Worm (Caenorhabditis elegans) whole organism, late embryonic: ENCODE results near the gene dnj-10.

Experiments
- C38D4.7 ChIP-seq: fragments of 200-800 bp; sonication (Bioruptor generic); optimal IDR thresholded peaks from 2 replicates; lab custom pipeline; 2018; ENCODE audit warnings: mild to moderate bottlenecking, missing genetic modification characterization, moderate library complexity, missing compliant biosample characterization
- F13H6.1 ChIP-seq: sonication (generic microtip); optimal IDR thresholded peaks from 2 replicates; lab custom pipeline; 2016; ENCODE audit warnings: missing genetic modification characterization, missing compliant biosample characterization
- K02D7.2 ChIP-seq: sonication (generic microtip); optimal IDR thresholded peaks from 2 replicates; lab custom pipeline; 2017; ENCODE audit warnings: mild to moderate bottlenecking, missing genetic modification characterization, missing compliant biosample characterization
- K09A11.1 ChIP-seq: sonication (generic microtip); optimal IDR thresholded peaks from 2 replicates; lab custom pipeline; 2017; ENCODE audit warnings: antibody characterized with exemption, mild to moderate bottlenecking, missing genetic modification characterization, missing compliant biosample characterization; ENCODE audit not compliant: insufficient read depth
- T23F11.4 ChIP-seq: fragments of 200-800 bp; sonication (Bioruptor generic); optimal IDR thresholded peaks from 2 replicates; lab custom pipeline; 2018; ENCODE audit warnings: mild to moderate bottlenecking, missing genetic modification characterization, missing compliant biosample characterization
- ama-1 ChIP-seq: fragments of 150-350 bp; optimal IDR thresholded peaks from 2 replicates; lab custom pipeline; 2014
- ceh-14 ChIP-seq: sonication (generic microtip); optimal IDR thresholded peaks from 2 replicates; lab custom pipeline; 2016; ENCODE audit warnings: missing genotype, missing genetic modification characterization, missing compliant biosample characterization
- ceh-18 ChIP-seq: sonication (generic microtip); optimal IDR thresholded peaks from 2 replicates; lab custom pipeline; 2016; ENCODE audit warnings: missing genetic modification characterization, missing compliant biosample characterization
- ceh-19 ChIP-seq: fragments of 200-800 bp; sonication (Bioruptor generic); optimal IDR thresholded peaks from 2 replicates; lab custom pipeline; 2018; ENCODE audit warnings: mild to moderate bottlenecking, missing genetic modification characterization, missing compliant biosample characterization
- ceh-2 ChIP-seq: sonication (generic microtip); optimal IDR thresholded peaks from 2 replicates; lab custom pipeline; 2016; ENCODE audit warnings: missing genotype, missing genetic modification characterization, missing compliant biosample characterization
- ceh-24 ChIP-seq: sonication (generic microtip); optimal IDR thresholded peaks from 2 replicates; lab custom pipeline; 2016; ENCODE audit warnings: mild to moderate bottlenecking, missing genetic modification characterization, missing compliant biosample characterization
- ceh-30 ChIP-seq: fragments of 150-350 bp; optimal IDR thresholded peaks from 2 replicates; lab custom pipeline; 2014; ENCODE audit warnings: missing biosample characterization, missing genetic modification characterization
- ceh-45 ChIP-seq: fragments of 200-800 bp; sonication (Bioruptor generic); IDR thresholded peaks from 2 replicates; pipeline ENCODE4 v1.3.6; 2022; ENCODE audit warnings: missing genetic modification reagents, missing genetic modification characterization, missing compliant biosample characterization
- ceh-48 ChIP-seq: sonication (generic microtip); optimal IDR thresholded peaks from 2 replicates; lab custom pipeline; 2016; ENCODE audit warnings: missing genetic modification characterization, inconsistent platforms, missing compliant biosample characterization
- ceh-9 ChIP-seq: sonication (generic microtip); optimal IDR thresholded peaks from 2 replicates; lab custom pipeline; 2016; ENCODE audit warnings: mild to moderate bottlenecking, missing genetic modification characterization, inconsistent platforms, missing compliant biosample characterization
- che-1 ChIP-seq: sonication (generic microtip); optimal IDR thresholded peaks from 2 replicates; lab custom pipeline; 2016; ENCODE audit warnings: mild to moderate bottlenecking, missing genetic modification characterization, missing compliant biosample characterization
- elt-2 ChIP-seq: sonication (generic microtip); optimal IDR thresholded peaks from 2 replicates; lab custom pipeline; 2016; ENCODE audit warnings: missing genetic modification reagents, missing genetic modification characterization, missing compliant biosample characterization
- elt-4 ChIP-seq: sonication (generic microtip); optimal IDR thresholded peaks from 2 replicates; lab custom pipeline; 2016; ENCODE audit warnings: missing genetic modification characterization, missing compliant biosample characterization
- ets-4 ChIP-seq: sonication (generic microtip); optimal IDR thresholded peaks from 2 replicates; lab custom pipeline; 2016; ENCODE audit warnings: missing genetic modification characterization, missing compliant biosample characterization
- eyg-1 ChIP-seq: sonication (generic microtip); optimal IDR thresholded peaks from 2 replicates; lab custom pipeline; 2016; ENCODE audit warnings: missing genotype, missing genetic modification characterization, missing compliant biosample characterization
- fkh-6 ChIP-seq: sonication (generic microtip); optimal IDR thresholded peaks from 2 replicates; lab custom pipeline; 2016; ENCODE audit warnings: missing genetic modification characterization, missing compliant biosample characterization
- gmeb-2 ChIP-seq: sonication (generic microtip); optimal IDR thresholded peaks from 2 replicates; lab custom pipeline; 2016; ENCODE audit warnings: missing genetic modification characterization, inconsistent platforms, missing compliant biosample characterization
- hlh-6 ChIP-seq: sonication (generic microtip); optimal IDR thresholded peaks from 2 replicates; lab custom pipeline; 2016; ENCODE audit warnings: missing genotype, missing genetic modification characterization, missing compliant biosample characterization
- hlh-8 ChIP-seq: sonication (generic microtip); optimal IDR thresholded peaks from 2 replicates; lab custom pipeline; 2016; ENCODE audit warnings: missing genotype, missing genetic modification characterization, missing compliant biosample characterization
- lim-6 ChIP-seq: sonication (generic microtip); optimal IDR thresholded peaks from 2 replicates; lab custom pipeline; 2016; ENCODE audit warnings: missing genetic modification characterization, missing compliant biosample characterization
- lin-11 ChIP-seq: fragments of 200-800 bp; sonication (Bioruptor generic); optimal IDR thresholded peaks from 2 replicates; lab custom pipeline; 2018; ENCODE audit warnings: mild to moderate bottlenecking, missing genetic modification characterization, missing compliant biosample characterization
- madf-2 ChIP-seq: sonication (generic microtip); optimal IDR thresholded peaks from 2 replicates; lab custom pipeline; 2017; ENCODE audit warnings: missing genetic modification characterization, missing compliant biosample characterization
- mec-3 ChIP-seq: sonication (generic microtip); optimal IDR thresholded peaks from 2 replicates; lab custom pipeline; 2016; ENCODE audit warnings: borderline replicate concordance, missing genetic modification characterization, missing compliant biosample characterization
- nhr-232 ChIP-seq: sonication (generic microtip); optimal IDR thresholded peaks from 2 replicates; lab custom pipeline; 2016; ENCODE audit warnings: missing genetic modification characterization, missing compliant biosample characterization
- npax-4 ChIP-seq: sonication (generic microtip); optimal IDR thresholded peaks from 2 replicates; lab custom pipeline; 2016; ENCODE audit warnings: missing genetic modification characterization, missing compliant biosample characterization
- odd-2 ChIP-seq: sonication (generic microtip); optimal IDR thresholded peaks from 2 replicates; lab custom pipeline; 2017; ENCODE audit warnings: antibody characterized with exemption, mild to moderate bottlenecking, missing genetic modification characterization, missing compliant biosample characterization
- pag-3 ChIP-seq: sonication (generic microtip); optimal IDR thresholded peaks from 2 replicates; lab custom pipeline; 2016; ENCODE audit warnings: missing compliant biosample characterization, missing genetic modification characterization, borderline replicate concordance
- pat-9 ChIP-seq: fragments of 200-800 bp; sonication (Bioruptor generic); optimal IDR thresholded peaks from 2 replicates; lab custom pipeline; 2018; ENCODE audit warnings: mild to moderate bottlenecking, missing genetic modification characterization, moderate library complexity, missing compliant biosample characterization
- pax-1 ChIP-seq: fragments of 150-350 bp; optimal IDR thresholded peaks from 2 replicates; lab custom pipeline; 2014; ENCODE audit warnings: missing biosample characterization, missing genetic modification characterization
- pha-4 ChIP-seq: fragments of 150-350 bp; optimal IDR thresholded peaks from 2 replicates; lab custom pipeline; 2018; ENCODE audit warnings: missing biosample characterization, missing genetic modification reagents, missing genetic modification characterization
- pros-1 ChIP-seq: fragments of 150-350 bp; optimal IDR thresholded peaks from 2 replicates; lab custom pipeline; 2014; ENCODE audit warnings: missing biosample characterization, missing genetic modification reagents, missing genetic modification characterization
- ref-2 ChIP-seq: sonication (generic microtip); optimal IDR thresholded peaks from 2 replicates; lab custom pipeline; 2016; ENCODE audit warnings: missing genetic modification characterization, missing compliant biosample characterization
- rnt-1 ChIP-seq: sonication (generic microtip); optimal IDR thresholded peaks from 2 replicates; lab custom pipeline; 2016; ENCODE audit warnings: missing genetic modification characterization, missing compliant biosample characterization
- sdc-2 ChIP-seq: sonication (generic microtip); optimal IDR thresholded peaks from 2 replicates; lab custom pipeline; 2016; ENCODE audit warnings: missing genotype, missing genetic modification characterization, missing compliant biosample characterization
- sox-2 ChIP-seq: fragments of 200-800 bp; sonication (Bioruptor generic); IDR thresholded peaks from 2 replicates; pipeline ENCODE4 v1.3.6; 2022; ENCODE audit warnings: missing genetic modification reagents, missing genetic modification characterization, missing compliant biosample characterization
- sox-4 ChIP-seq: sonication (generic microtip); optimal IDR thresholded peaks from 2 replicates; lab custom pipeline; 2017; ENCODE audit warnings: mild to moderate bottlenecking, missing genetic modification characterization, inconsistent platforms, missing compliant biosample characterization
- tbx-7 ChIP-seq: sonication (generic microtip); optimal IDR thresholded peaks from 2 replicates; lab custom pipeline; 2016; ENCODE audit warnings: missing genotype, missing genetic modification characterization, missing compliant biosample characterization
- ttx-3 ChIP-seq: sonication (generic microtip); optimal IDR thresholded peaks from 2 replicates; lab custom pipeline; 2016; ENCODE audit warnings: missing genetic modification reagents, missing genetic modification characterization, missing compliant biosample characterization
- unc-3 ChIP-seq, 2 experiments: fragments of 200-800 bp in 1 of 2; sonication (Bioruptor generic) in 1 of 2; sonication (generic microtip) in 1 of 2; conservative IDR thresholded peaks in 1 of 2; optimal IDR thresholded peaks in 1 of 2; 2 replicates each; pipeline versions ENCODE4 v1.3.6 to Lab custom; 2016 to 2022; ENCODE audit warnings: missing compliant biosample characterization in 2 of 2, missing genetic modification characterization in 2 of 2, missing genetic modification reagents in 1 of 2
- unc-86 ChIP-seq: sonication (generic microtip); optimal IDR thresholded peaks from 2 replicates; lab custom pipeline; 2016; ENCODE audit warnings: missing genetic modification characterization, missing compliant biosample characterization
- ztf-16 ChIP-seq: sonication (generic microtip); optimal IDR thresholded peaks from 2 replicates; lab custom pipeline; 2017; ENCODE audit warnings: missing genetic modification characterization, missing compliant biosample characterization

The dnj-10 gene

DNA sequence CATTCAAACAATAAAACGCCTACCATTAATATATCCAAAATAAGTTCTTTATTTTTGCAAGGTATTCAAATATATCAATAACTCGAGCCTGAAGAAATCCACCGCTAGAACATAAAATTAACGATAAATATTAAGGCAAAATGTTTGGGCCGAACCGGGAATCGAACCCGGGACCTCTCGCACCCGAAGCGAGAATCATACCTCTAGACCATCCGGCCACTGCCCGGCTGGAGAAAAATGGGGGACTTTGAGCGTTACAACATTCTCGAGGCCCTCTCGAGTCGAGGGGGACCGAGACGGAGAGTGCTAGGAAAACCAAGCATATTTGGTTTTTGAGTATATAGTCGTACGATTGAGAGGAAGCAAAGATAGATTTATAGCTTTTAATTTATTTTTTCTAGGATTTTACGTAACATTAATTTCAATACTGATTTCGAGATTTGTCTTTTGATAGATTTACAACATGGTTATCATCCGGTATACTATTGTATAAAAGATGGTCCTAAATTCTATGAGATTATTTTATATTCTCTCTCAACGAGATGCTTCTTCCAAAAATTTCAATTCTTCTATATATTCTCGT is 19.4 kb downstream of the dnj-10 start, which contains the start of gene flp-23 (continued):
- TF ChIP-seq T23F11.4 (GFP tag; lab: Kevin White, UChicago): peak; percentile 51
- TF ChIP-seq mec-3 (tag; lab: Kevin White, UChicago): no peak
- TF ChIP-seq ceh-45: no peak
- TF ChIP-seq K09A11.1 (tag; lab: Kevin White, UChicago): peak; percentile 56
- peak; percentile 59 for TF ChIP-seq madf-2
- TF ChIP-seq sdc-2 (tag; lab: Kevin White, UChicago): peak; percentile 53
- TF ChIP-seq pros-1: no peak
- peak; percentile 44 for TF ChIP-seq pat-9 (tag; lab: Kevin White, UChicago)
- peak; percentile 53 for TF ChIP-seq ztf-16 (tag; lab: Kevin White, UChicago)
- peak; percentile 65; the same call in 1 of the 2 replicates for TF ChIP-seq unc-3 (GFP tag; conservative IDR thresholded peaks at IDR 0.05; lab: Robert Waterston, UW)
- peak; percentile 23 for TF ChIP-seq unc-3 (tag; optimal IDR thresholded peaks at IDR 0.05; lab: Kevin White, UChicago)
- TF ChIP-seq rnt-1 (tag; lab: Kevin White, UChicago): peak; percentile 33
- no peak for TF ChIP-seq ama-1 (lab: Kevin White, UChicago)
- TF ChIP-seq K02D7.2 (tag; lab: Kevin White, UChicago): peak; percentile 42
- peak; percentile 6 for TF ChIP-seq ets-4 (tag; lab: Kevin White, UChicago)
- no peak for TF ChIP-seq lim-6
- peak; percentile 60 for TF ChIP-seq hlh-6 (tag; lab: Kevin White, UChicago)
- TF ChIP-seq ceh-24: peak; percentile 10
- TF ChIP-seq F13H6.1 (tag; lab: Kevin White, UChicago): no peak
- TF ChIP-seq eyg-1: peak; percentile 54
- TF ChIP-seq sox-2 (GFP tag; lab: Robert Waterston, UW): peak; percentile 53
- TF ChIP-seq unc-86 (tag; lab: Kevin White, UChicago): peak; percentile 63
- TF ChIP-seq odd-2 (tag; lab: Kevin White, UChicago): no peak
- TF ChIP-seq ttx-3 (tag; lab: Kevin White, UChicago): peak; percentile 57
- peak; percentile 68 for TF ChIP-seq fkh-6 (tag; lab: Kevin White, UChicago)
- no peak for TF ChIP-seq pha-4 (tag; lab: Kevin White, UChicago)
- no peak for TF ChIP-seq hlh-8 (tag; lab: Kevin White, UChicago)
- TF ChIP-seq elt-2 (tag; lab: Kevin White, UChicago): peak; percentile 63
- TF ChIP-seq tbx-7: peak; percentile 16

DNA sequence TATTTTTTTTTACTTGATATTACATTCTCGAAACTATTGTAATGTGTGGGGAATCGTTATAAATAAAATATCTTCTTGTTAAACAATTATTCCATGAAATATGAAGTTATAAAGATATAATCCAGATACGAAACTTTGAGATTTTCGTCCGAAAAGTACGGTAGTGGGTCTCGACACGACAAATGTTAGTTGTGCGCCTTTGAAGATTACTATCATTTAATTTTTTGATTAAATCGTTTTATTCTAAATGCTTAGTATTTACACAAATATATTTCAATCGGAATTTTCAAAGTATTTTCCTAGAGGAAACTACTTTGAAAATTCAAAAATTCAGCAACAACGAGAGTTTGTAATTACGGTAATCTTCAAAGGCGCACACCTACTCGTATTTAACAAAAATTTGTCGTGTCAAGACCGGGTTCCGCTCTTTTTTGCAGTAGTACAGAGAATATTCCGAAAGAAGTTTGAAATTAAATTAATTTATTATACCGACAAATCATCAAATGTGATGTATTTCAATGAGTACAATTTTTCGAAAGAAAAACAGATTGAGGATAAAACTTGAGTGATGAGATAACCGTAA is 21.2 kb downstream of the dnj-10 start:
- no peak for TF ChIP-seq lin-11 (tag; lab: Kevin White, UChicago)
- TF ChIP-seq gmeb-2 (tag; lab: Kevin White, UChicago): no peak
- no peak for TF ChIP-seq ets-4 (tag; lab: Kevin White, UChicago)
- no peak for TF ChIP-seq ceh-19
- TF ChIP-seq nhr-232 (tag; lab: Kevin White, UChicago): no peak
- TF ChIP-seq unc-3 (GFP tag; conservative IDR thresholded peaks at IDR 0.05; lab: Robert Waterston, UW): no peak
- no peak for TF ChIP-seq unc-3 (tag; optimal IDR thresholded peaks at IDR 0.05; lab: Kevin White, UChicago)
- TF ChIP-seq sdc-2 (tag; lab: Kevin White, UChicago): no peak
- TF ChIP-seq npax-4: no peak
- TF ChIP-seq pag-3 (tag; lab: Kevin White, UChicago): no peak
- TF ChIP-seq ceh-2: no peak
- TF ChIP-seq ceh-30 (tag; lab: Kevin White, UChicago): no peak

DNA sequence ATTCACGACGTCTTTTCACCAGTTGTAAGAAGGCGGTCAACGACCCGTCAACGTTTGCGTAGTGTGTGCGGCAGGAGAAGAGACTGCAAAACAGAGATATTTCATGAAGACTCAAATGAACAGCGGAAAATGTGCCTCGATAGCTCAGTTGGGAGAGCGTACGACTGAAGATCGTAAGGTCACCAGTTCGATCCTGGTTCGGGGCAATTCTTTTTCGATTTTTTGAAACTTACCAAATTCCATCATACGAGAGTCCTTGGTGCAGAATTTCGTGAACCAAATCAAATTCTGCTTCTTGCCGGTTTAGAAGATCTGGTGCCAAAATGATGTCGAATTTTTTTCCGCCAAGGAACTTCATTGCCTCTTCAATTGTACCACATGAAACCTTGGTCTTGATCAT is 22.0 kb downstream of the dnj-10 start:
- no peak for TF ChIP-seq ceh-9 (tag; lab: Kevin White, UChicago)
- no peak for TF ChIP-seq rnt-1 (tag; lab: Kevin White, UChicago)
- TF ChIP-seq pax-1 (tag; lab: Kevin White, UChicago): no peak
- TF ChIP-seq elt-2 (tag; lab: Kevin White, UChicago): peak; percentile 25
- TF ChIP-seq ceh-14 (tag; lab: Kevin White, UChicago): peak; percentile 5
- TF ChIP-seq ceh-18 (tag; lab: Kevin White, UChicago): peak; percentile 47
- no peak for TF ChIP-seq ceh-48 (tag; lab: Kevin White, UChicago)
- no peak for TF ChIP-seq ceh-45
- TF ChIP-seq gmeb-2 (tag; lab: Kevin White, UChicago): peak; percentile 53
- TF ChIP-seq ref-2 (tag; lab: Kevin White, UChicago): no peak
- peak; percentile 45 for TF ChIP-seq che-1 (tag; lab: Kevin White, UChicago)
- peak; percentile 46; the same call in 1 of the 2 replicates for TF ChIP-seq unc-3 (GFP tag; conservative IDR thresholded peaks at IDR 0.05; lab: Robert Waterston, UW)
- no peak for TF ChIP-seq unc-3 (tag; optimal IDR thresholded peaks at IDR 0.05; lab: Kevin White, UChicago)
- no peak for TF ChIP-seq eyg-1
- peak; percentile 21 for TF ChIP-seq sox-4
- no peak for TF ChIP-seq ets-4 (tag; lab: Kevin White, UChicago)
- no peak for TF ChIP-seq elt-4 (tag; lab: Kevin White, UChicago)
- TF ChIP-seq C38D4.7 (GFP tag; lab: Kevin White, UChicago): peak; percentile 40
- no peak for TF ChIP-seq npax-4
- peak; percentile 8 for TF ChIP-seq sdc-2 (tag; lab: Kevin White, UChicago)
- no peak for TF ChIP-seq unc-86 (tag; lab: Kevin White, UChicago)
- TF ChIP-seq lin-11 (tag; lab: Kevin White, UChicago): peak; percentile 12
- TF ChIP-seq nhr-232 (tag; lab: Kevin White, UChicago): peak; percentile 37
